Fruit fly (Drosophila melanogaster) whole organism, adult: ENCODE data around the gene CG14259.

ENCODE experiments used
- CG11617 ChIP-seq: fragments of 200-800 bp; sonication (Bioruptor generic); optimal IDR thresholded peaks from 2 replicates; lab custom pipeline; 2017; ENCODE audit warnings: mild to moderate bottlenecking, missing biosample characterization, missing genetic modification reagents, missing genetic modification characterization
- CG12768 ChIP-seq: fragments of 200-800 bp; sonication (Bioruptor generic); optimal IDR thresholded peaks from 2 replicates; lab custom pipeline; 2017; ENCODE audit warnings: missing biosample characterization, missing genetic modification characterization, mild to moderate bottlenecking, moderate library complexity, missing genetic modification reagents
- CG14711 ChIP-seq: fragments of 200-800 bp; sonication (Bioruptor generic); optimal IDR thresholded peaks from 2 replicates; lab custom pipeline; 2018; ENCODE audit warnings: missing biosample characterization, mild to moderate bottlenecking, missing genetic modification characterization, moderate library complexity
- CG1620 ChIP-seq: fragments of 200-800 bp; sonication (Bioruptor generic); optimal IDR thresholded peaks from 2 replicates; lab custom pipeline; 2016; ENCODE audit warnings: missing biosample characterization, missing genetic modification characterization
- CG33017 ChIP-seq: fragments of 200-800 bp; sonication (Bioruptor generic); optimal IDR thresholded peaks from 2 replicates; lab custom pipeline; 2018; ENCODE audit warnings: missing biosample characterization, mild to moderate bottlenecking, missing genetic modification characterization, moderate library complexity
- CG5204 ChIP-seq: fragments of 200-800 bp; sonication (Bioruptor generic); optimal IDR thresholded peaks from 2 replicates; lab custom pipeline; 2016; ENCODE audit warnings: missing biosample characterization, missing genetic modification characterization
- CG7045 ChIP-seq: fragments of 200-800 bp; sonication (Bioruptor generic); optimal IDR thresholded peaks from 2 replicates; lab custom pipeline; 2017; ENCODE audit warnings: missing biosample characterization, mild to moderate bottlenecking, missing genetic modification characterization
- CG7101 ChIP-seq: fragments of 200-800 bp; sonication (Bioruptor generic); optimal IDR thresholded peaks from 2 replicates; lab custom pipeline; 2018; ENCODE audit warnings: missing biosample characterization, mild to moderate bottlenecking, missing genetic modification characterization, moderate library complexity
- Clk ChIP-seq: fragments of 200-800 bp; sonication (Bioruptor generic); optimal IDR thresholded peaks from 2 replicates; lab custom pipeline; 2017; ENCODE audit warnings: missing biosample characterization, missing genetic modification characterization
- Crg-1 ChIP-seq: fragments of 200-800 bp; sonication (Bioruptor generic); optimal IDR thresholded peaks from 2 replicates; lab custom pipeline; 2016; ENCODE audit warnings: missing biosample characterization, missing genetic modification characterization
- Hr96 ChIP-seq: fragments of 200-800 bp; sonication (Bioruptor generic); optimal IDR thresholded peaks from 2 replicates; lab custom pipeline; 2016; ENCODE audit warnings: missing biosample characterization, missing genetic modification characterization
- Mnt ChIP-seq: fragments of 200-800 bp; sonication (Bioruptor generic); optimal IDR thresholded peaks from 2 replicates; lab custom pipeline; 2016; ENCODE audit warnings: missing biosample characterization, mild to moderate bottlenecking, missing genetic modification characterization
- bab1 ChIP-seq: fragments of 200-800 bp; sonication (Bioruptor generic); optimal IDR thresholded peaks from 3 replicates; lab custom pipeline; 2019; ENCODE audit warnings: missing biosample characterization, mild to moderate bottlenecking, missing genetic modification characterization, moderate library complexity
- cic ChIP-seq: fragments of 200-800 bp; sonication (Bioruptor generic); optimal IDR thresholded peaks from 2 replicates; lab custom pipeline; 2017; ENCODE audit warnings: missing biosample characterization, mild to moderate bottlenecking, missing genetic modification characterization, moderate library complexity
- cnc ChIP-seq, 2 experiments: fragments of >200 bp; optimal IDR thresholded peaks; 2 replicates each; lab custom pipeline; 2017
- kay ChIP-seq: fragments of 200-800 bp; sonication (Bioruptor generic); peaks from one replicate; lab custom pipeline; 2016; ENCODE audit warnings: missing biosample characterization, missing genetic modification characterization, borderline replicate concordance
- ovo ChIP-seq: fragments of 200-800 bp; sonication (Bioruptor generic); optimal IDR thresholded peaks from 2 replicates; lab custom pipeline; 2016; ENCODE audit warnings: missing biosample characterization, missing genetic modification characterization
- pad ChIP-seq: fragments of 200-800 bp; sonication (Bioruptor generic); optimal IDR thresholded peaks from 3 replicates; lab custom pipeline; 2017; ENCODE audit warnings: missing biosample characterization, missing genetic modification characterization, mild to moderate bottlenecking, moderate library complexity, missing genetic modification reagents
- tj ChIP-seq: fragments of 200-800 bp; sonication (Bioruptor generic); optimal IDR thresholded peaks from 3 replicates; lab custom pipeline; 2017; ENCODE audit warnings: missing biosample characterization, mild to moderate bottlenecking, missing genetic modification characterization, moderate library complexity
- toe ChIP-seq: fragments of 200-800 bp; sonication (Bioruptor generic); optimal IDR thresholded peaks from 2 replicates; lab custom pipeline; 2016; ENCODE audit warnings: missing biosample characterization, missing genetic modification characterization

The CG14259 gene

DNA sequence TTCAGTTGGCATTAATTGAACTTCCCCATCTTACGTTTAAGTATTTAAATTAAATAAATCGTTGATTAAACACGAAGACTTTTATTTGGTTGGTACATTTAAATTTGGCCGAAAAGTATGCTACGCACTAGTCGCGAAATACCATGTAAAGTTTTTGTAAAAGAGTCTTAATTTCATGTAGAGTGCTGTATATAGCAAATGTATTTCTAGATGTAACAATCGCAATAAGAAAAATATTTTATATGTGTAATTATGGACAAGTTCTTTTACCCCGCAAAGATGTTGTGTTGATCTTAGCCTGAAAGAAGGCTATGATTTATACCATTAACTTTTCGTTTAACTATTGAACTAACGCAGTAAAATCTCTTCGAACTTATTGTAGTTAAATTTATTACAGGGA lies 11.6 kb upstream of the CG14259 start:
- TF ChIP-seq ovo (GFP tag; lab: Kevin White, UChicago) (no peak), tj (GFP tag; lab: Kevin White, UChicago) (no peak), CG14711 (no peak), Mnt (GFP tag; lab: Kevin White, UChicago) (no peak), cic (GFP tag; lab: Kevin White, UChicago) (no peak), bab1 (no peak), CG7045 (GFP tag; lab: Kevin White, UChicago) (no peak), kay (GFP tag; lab: Kevin White, UChicago) (no peak), CG1620 (GFP tag; lab: Kevin White, UChicago) (no peak)

DNA sequence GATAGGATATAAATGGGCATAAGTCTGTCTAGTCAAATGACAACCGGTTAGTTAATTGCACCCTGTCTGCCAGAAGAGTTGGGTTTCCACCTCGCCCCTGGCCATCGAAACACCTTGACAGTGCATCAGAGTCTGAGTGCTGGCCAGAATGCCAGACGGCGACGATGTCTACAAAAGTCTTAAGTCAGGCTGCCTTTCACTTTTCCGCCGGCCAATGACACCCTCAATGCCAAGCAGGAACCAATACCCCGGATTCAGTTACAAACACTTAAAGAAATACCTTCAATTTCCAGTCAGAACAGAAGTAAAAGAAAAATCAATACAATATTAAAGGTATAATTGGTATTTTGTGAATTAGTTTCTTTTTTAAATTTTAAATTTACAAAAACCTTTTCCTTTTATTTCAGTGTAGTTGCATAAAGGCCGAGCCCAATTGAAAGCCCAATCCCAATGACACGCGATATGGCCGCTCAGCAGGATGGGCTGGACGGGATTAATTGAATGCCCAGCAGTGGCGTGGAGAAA lies 9.7 kb upstream of the CG14259 start:
- TF ChIP-seq ovo (GFP tag; lab: Kevin White, UChicago): no peak
- no peak for TF ChIP-seq CG1620 (GFP tag; lab: Kevin White, UChicago)
- no peak for TF ChIP-seq CG7045 (GFP tag; lab: Kevin White, UChicago)
- TF ChIP-seq Mnt (GFP tag; lab: Kevin White, UChicago): no peak
- no peak for TF ChIP-seq Crg-1 (GFP tag; lab: Kevin White, UChicago)
- no peak for TF ChIP-seq tj (GFP tag; lab: Kevin White, UChicago)
- no peak for TF ChIP-seq kay (GFP tag; lab: Kevin White, UChicago)
- no peak for TF ChIP-seq CG33017 (tag; lab: Kevin White, UChicago)
- no peak for TF ChIP-seq cnc (optimal IDR thresholded peaks at IDR 0.05; lab: Kevin White, UChicago)
- no peak for TF ChIP-seq CG14711
- TF ChIP-seq CG11617 (GFP tag; lab: Kevin White, UChicago): no peak
- no peak for TF ChIP-seq pad (GFP tag; lab: Kevin White, UChicago)
- TF ChIP-seq CG5204 (GFP tag; lab: Kevin White, UChicago): no peak

- TF ChIP-seq toe: no peak
- no peak for TF ChIP-seq cnc (optimal IDR thresholded peaks at IDR 0.05; lab: Kevin White, UChicago)
- no peak for TF ChIP-seq CG1620 (GFP tag; lab: Kevin White, UChicago)
- TF ChIP-seq CG5204 (GFP tag; lab: Kevin White, UChicago): no peak
- TF ChIP-seq cic (GFP tag; lab: Kevin White, UChicago): no peak
- no peak for TF ChIP-seq CG14711
- no peak for TF ChIP-seq Mnt (GFP tag; lab: Kevin White, UChicago)
- TF ChIP-seq bab1: no peak
- TF ChIP-seq pad (GFP tag; lab: Kevin White, UChicago): no peak
- TF ChIP-seq CG33017 (tag; lab: Kevin White, UChicago): no peak
- TF ChIP-seq Clk (GFP tag; lab: Kevin White, UChicago): no peak
- TF ChIP-seq CG7045 (GFP tag; lab: Kevin White, UChicago): no peak
- no peak for TF ChIP-seq CG7101 (tag; lab: Kevin White, UChicago)
- no peak for TF ChIP-seq ovo (GFP tag; lab: Kevin White, UChicago)
- TF ChIP-seq Hr96 (GFP tag; lab: Kevin White, UChicago): no peak
- no peak for TF ChIP-seq CG11617 (GFP tag; lab: Kevin White, UChicago)
- TF ChIP-seq Crg-1 (GFP tag; lab: Kevin White, UChicago): no peak
- TF ChIP-seq kay (GFP tag; lab: Kevin White, UChicago): no peak
These were observed 6.8 kb upstream of the CG14259 start, which contains the start of gene Cpr97Ea for dm6 chr3R:27087549-27087948. Gene Cpr97Ea, minus strand, starts transcription at chr3R:27087778.

- TF ChIP-seq toe: no peak
- no peak for TF ChIP-seq cnc (optimal IDR thresholded peaks at IDR 0.05; lab: Kevin White, UChicago)
- TF ChIP-seq cic (GFP tag; lab: Kevin White, UChicago): no peak
- TF ChIP-seq Mnt (GFP tag; lab: Kevin White, UChicago): no peak
These were observed 3.2 kb upstream of the CG14259 start, which contains the start of gene Cpr97Eb for dm6 chr3R:27091106-27091505. Gene Cpr97Eb, minus strand, starts transcription at chr3R:27091130.

dm6 chr3R:27092263-27092662 lies 2.1 kb upstream of the CG14259 start:
- TF ChIP-seq pad (GFP tag; lab: Kevin White, UChicago) (no peak), ovo (GFP tag; lab: Kevin White, UChicago) (no peak), CG11617 (GFP tag; lab: Kevin White, UChicago) (no peak), tj (GFP tag; lab: Kevin White, UChicago) (no peak), CG12768 (GFP tag; lab: Kevin White, UChicago) (no peak), cnc (optimal IDR thresholded peaks at IDR 0.05; lab: Kevin White, UChicago) (no peak), CG14711 (no peak), Hr96 (GFP tag; lab: Kevin White, UChicago) (no peak), CG7101 (tag; lab: Kevin White, UChicago) (no peak), cic (GFP tag; lab: Kevin White, UChicago) (no peak), CG7045 (GFP tag; lab: Kevin White, UChicago) (no peak), bab1 (no peak), CG1620 (GFP tag; lab: Kevin White, UChicago) (no peak), Clk (GFP tag; lab: Kevin White, UChicago) (no peak), kay (GFP tag; lab: Kevin White, UChicago) (no peak), CG5204 (GFP tag; lab: Kevin White, UChicago) (no peak)

DNA sequence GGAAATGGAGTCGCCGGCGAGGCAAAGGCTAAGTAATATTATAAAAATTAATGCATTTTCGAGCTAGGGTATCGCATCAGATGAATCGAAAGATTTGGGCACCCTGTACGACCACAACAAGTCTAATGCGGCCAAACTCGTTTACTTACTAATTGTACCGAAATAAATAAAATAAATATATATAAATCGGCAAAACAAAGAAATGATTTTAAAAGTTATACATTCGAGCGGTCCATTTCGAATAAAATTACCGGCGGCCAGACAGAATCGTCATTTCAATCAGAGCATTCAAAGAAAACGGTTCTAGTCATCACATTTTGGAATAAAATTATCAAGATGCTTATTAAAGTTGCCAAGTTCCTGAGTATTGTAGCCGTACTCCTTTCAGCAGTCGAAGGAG lies 1.5 kb upstream of the CG14259 start, which contains the start of gene CG14258:
Gene CG14258, plus strand, starts transcription at position 301 of the 400 bp plus-strand sequence.
- TF ChIP-seq pad (GFP tag; lab: Kevin White, UChicago): no peak
